Worm (Caenorhabditis elegans): ENCODE measurements around the gene W02D7.4.

The W02D7.4 gene

ce11 chrV:8254973-8255372 lies 42.4 kb downstream of the W02D7.4 start:
- TF ChIP-seq aly-1 (tag; optimal IDR thresholded peaks at IDR 0.05) (no peak), F13C5.2 (tag; optimal IDR thresholded peaks at IDR 0.05) (no peak), tra-4 (tag; optimal IDR thresholded peaks at IDR 0.05) (no peak)

- TF ChIP-seq sea-1 (GFP tag; conservative IDR thresholded peaks at IDR 0.05) (no peak), F13C5.2 (tag; optimal IDR thresholded peaks at IDR 0.05) (no peak), ceh-13 (GFP tag; optimal IDR thresholded peaks at IDR 0.05) (no peak), pes-1 (GFP tag; IDR thresholded peaks at IDR 0.05) (no peak), ceh-36 (tag; optimal IDR thresholded peaks at IDR 0.05) (no peak), tbx-11 (GFP tag; IDR thresholded peaks at IDR 0.05) (no peak), flt-1 (GFP tag; IDR thresholded peaks at IDR 0.05) (no peak), hmg-4 (GFP tag; optimal IDR thresholded peaks at IDR 0.05) (no peak), B0310.2 (tag; optimal IDR thresholded peaks at IDR 0.05) (no peak), tra-4 (tag; optimal IDR thresholded peaks at IDR 0.05) (no peak), ama-1 (optimal IDR thresholded peaks at IDR 0.05) (no peak), hnd-1 (tag; optimal IDR thresholded peaks at IDR 0.05) (no peak), scrt-1 (GFP tag; IDR thresholded peaks at IDR 0.05) (no peak), ets-7 (tag; optimal IDR thresholded peaks at IDR 0.05) (no peak), hmbx-1 (tag; optimal IDR thresholded peaks at IDR 0.05) (no peak), tbx-37 (GFP tag; conservative IDR thresholded peaks at IDR 0.05) (no peak), aly-1 (tag; optimal IDR thresholded peaks at IDR 0.05) (no peak)
Measured at ce11 chrV:8253946-8254345, 43.5 kb downstream of the W02D7.4 start.

ce11 chrV:8252532-8252931 lies 44.9 kb downstream of the W02D7.4 start:
- TF ChIP-seq hmg-4 (GFP tag; optimal IDR thresholded peaks at IDR 0.05) (no peak), ama-1 (optimal IDR thresholded peaks at IDR 0.05) (no peak), hmbx-1 (tag; optimal IDR thresholded peaks at IDR 0.05) (no peak), flt-1 (GFP tag; IDR thresholded peaks at IDR 0.05) (no peak), tra-4 (tag; optimal IDR thresholded peaks at IDR 0.05) (no peak)

- no peak for TF ChIP-seq aly-1 (tag; optimal IDR thresholded peaks at IDR 0.05)
- TF ChIP-seq flt-1 (GFP tag; IDR thresholded peaks at IDR 0.05): no peak
- TF ChIP-seq F13C5.2 (tag; optimal IDR thresholded peaks at IDR 0.05): no peak
- TF ChIP-seq ceh-13 (GFP tag; optimal IDR thresholded peaks at IDR 0.05): no peak
- TF ChIP-seq ceh-36 (tag; optimal IDR thresholded peaks at IDR 0.05): no peak
- no peak for TF ChIP-seq tbx-37 (GFP tag; conservative IDR thresholded peaks at IDR 0.05)
- TF ChIP-seq B0310.2 (tag; optimal IDR thresholded peaks at IDR 0.05): no peak
- TF ChIP-seq hmg-4 (GFP tag; optimal IDR thresholded peaks at IDR 0.05): no peak
- TF ChIP-seq ama-1 (optimal IDR thresholded peaks at IDR 0.05): no peak
- TF ChIP-seq tbx-11 (GFP tag; IDR thresholded peaks at IDR 0.05): no peak
- TF ChIP-seq ets-7 (tag; optimal IDR thresholded peaks at IDR 0.05): no peak
- no peak for TF ChIP-seq tra-4 (tag; optimal IDR thresholded peaks at IDR 0.05)
- no peak for TF ChIP-seq hnd-1 (tag; optimal IDR thresholded peaks at IDR 0.05)
- TF ChIP-seq scrt-1 (GFP tag; IDR thresholded peaks at IDR 0.05): no peak
- no peak for TF ChIP-seq pes-1 (GFP tag; IDR thresholded peaks at IDR 0.05)
- TF ChIP-seq sea-1 (GFP tag; conservative IDR thresholded peaks at IDR 0.05): no peak
- no peak for TF ChIP-seq hmbx-1 (tag; optimal IDR thresholded peaks at IDR 0.05)
Measured at ce11 chrV:8251075-8251474, 46.3 kb downstream of the W02D7.4 start.

ce11 chrV:8250208-8250607 lies 47.2 kb downstream of the W02D7.4 start, which contains the start of gene C16D9.6:
Gene C16D9.6 (minus strand): TSS chrV:8250308.
- TF ChIP-seq sea-1 (GFP tag; conservative IDR thresholded peaks at IDR 0.05) (no peak), pes-1 (GFP tag; IDR thresholded peaks at IDR 0.05) (no peak), hmg-4 (GFP tag; optimal IDR thresholded peaks at IDR 0.05) (no peak), flt-1 (GFP tag; IDR thresholded peaks at IDR 0.05) (no peak), F13C5.2 (tag; optimal IDR thresholded peaks at IDR 0.05) (no peak), tra-4 (tag; optimal IDR thresholded peaks at IDR 0.05) (no peak), ceh-36 (tag; optimal IDR thresholded peaks at IDR 0.05) (no peak), aly-1 (tag; optimal IDR thresholded peaks at IDR 0.05) (no peak)

ce11 chrV:8247311-8248105 lies 49.9 kb downstream of the W02D7.4 start:
- TF ChIP-seq B0310.2 (tag; optimal IDR thresholded peaks at IDR 0.05): no peak
- TF ChIP-seq ama-1 (optimal IDR thresholded peaks at IDR 0.05): peak; percentile 48

All from whole organism, early embryonic.